Fruit fly (Drosophila melanogaster) whole organism, prepupa: ENCODE measurements around the gene Dip-C.

ENCODE experiments used
- CG11762 ChIP-seq: fragments of 200-800 bp; sonication (Bioruptor generic); optimal IDR thresholded peaks from 3 replicates; lab custom pipeline; 2016; ENCODE audit warnings: missing biosample characterization, missing genetic modification characterization; ENCODE audit not compliant: insufficient read depth
- CG11902 ChIP-seq: fragments of 200-800 bp; sonication (Bioruptor generic); optimal IDR thresholded peaks from 3 replicates; lab custom pipeline; 2016; ENCODE audit warnings: missing biosample characterization, missing genetic modification characterization
- CG6163 ChIP-seq: fragments of 200-800 bp; sonication (Bioruptor generic); IDR thresholded peaks from 3 replicates; pipeline ENCODE4 v1.3.6; 2022; ENCODE audit warnings: missing biosample characterization, missing genetic modification characterization
- CG6808 ChIP-seq: fragments of 200-800 bp; sonication (Bioruptor generic); optimal IDR thresholded peaks from 3 replicates; lab custom pipeline; 2017; ENCODE audit warnings: missing biosample characterization, missing genetic modification characterization, mild to moderate bottlenecking, moderate library complexity, missing genetic modification reagents
- CG8319 ChIP-seq: fragments of 200-800 bp; sonication (Bioruptor generic); optimal IDR thresholded peaks from 3 replicates; lab custom pipeline; 2016; ENCODE audit warnings: missing biosample characterization, missing genetic modification characterization
- Ets96B ChIP-seq: fragments of 200-800 bp; optimal IDR thresholded peaks from 2 replicates; lab custom pipeline; 2019; ENCODE audit warnings: missing biosample characterization, mild to moderate bottlenecking, missing genetic modification characterization, moderate library complexity
- Gug ChIP-seq: fragments of 200-800 bp; sonication (Bioruptor generic); IDR thresholded peaks from 2 replicates; pipeline ENCODE4 v1.3.6; 2022; ENCODE audit warnings: missing biosample characterization, missing genetic modification characterization
- Hr39 ChIP-seq: fragments of 200-800 bp; sonication (Bioruptor generic); optimal IDR thresholded peaks from 2 replicates; lab custom pipeline; 2016; ENCODE audit warnings: missing biosample characterization, missing genetic modification characterization
- Sox102F ChIP-seq: fragments of 200-800 bp; sonication (Bioruptor generic); optimal IDR thresholded peaks from 2 replicates; lab custom pipeline; 2016; ENCODE audit warnings: missing biosample characterization, mild to moderate bottlenecking, missing genetic modification characterization
- fd85E ChIP-seq: fragments of 200-800 bp; sonication (Bioruptor generic); optimal IDR thresholded peaks from 3 replicates; lab custom pipeline; 2016; ENCODE audit warnings: missing biosample characterization, missing genetic modification characterization
- salr ChIP-seq, 2 experiments: fragments of 200-800 bp; sonication (Bioruptor generic); optimal IDR thresholded peaks; 3 replicates each; lab custom pipeline; 2016 to 2018; ENCODE audit warnings: missing biosample characterization in 2 of 2, missing genetic modification characterization in 2 of 2, mild to moderate bottlenecking in 1 of 2
- ss ChIP-seq, 2 experiments: fragments of 200-800 bp; sonication (Bioruptor generic); optimal IDR thresholded peaks; 2 replicates in 1 of 2; 3 replicates in 1 of 2; lab custom pipeline; 2017 to 2018; ENCODE audit warnings: mild to moderate bottlenecking in 2 of 2, missing biosample characterization in 2 of 2, missing genetic modification characterization in 2 of 2, moderate library complexity in 1 of 2

DNA sequence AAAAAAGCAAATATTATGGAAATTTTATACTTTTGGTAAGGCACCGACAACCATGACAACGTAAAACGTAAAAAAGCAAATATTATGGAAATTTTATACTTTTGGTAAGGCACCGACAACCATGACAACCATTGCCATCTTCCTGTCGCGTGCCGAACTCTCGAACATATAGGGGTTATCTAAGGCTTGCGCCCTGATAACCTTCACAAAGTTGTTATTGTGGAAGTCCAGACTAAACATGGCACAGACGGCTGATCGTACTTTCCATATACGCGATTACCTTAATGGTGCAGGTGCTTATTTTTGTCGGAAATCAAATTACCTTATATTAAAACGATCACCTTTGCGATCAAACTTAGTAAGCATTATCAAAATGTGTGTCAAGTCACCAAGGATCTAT lies 31.9 kb upstream of the Dip-C start:
- no peak for TF ChIP-seq CG6163
- TF ChIP-seq fd85E (GFP tag; lab: Kevin White, UChicago) = no peak
- no peak for TF ChIP-seq Ets96B (tag; lab: Kevin White, UChicago)
- TF ChIP-seq CG6808 (GFP tag; lab: Kevin White, UChicago) = no peak
- no peak for TF ChIP-seq Sox102F (GFP tag; lab: Kevin White, UChicago)
- TF ChIP-seq ss (GFP tag; optimal IDR thresholded peaks at IDR 0.05; lab: Kevin White, UChicago) = no peak
- no peak for TF ChIP-seq Hr39
- TF ChIP-seq CG8319 = no peak
- TF ChIP-seq CG11762 (GFP tag; lab: Kevin White, UChicago) = no peak
- TF ChIP-seq Gug (GFP tag; lab: Robert Waterston, UW) = no peak
- TF ChIP-seq salr (GFP tag; optimal IDR thresholded peaks at IDR 0.05; lab: Kevin White, UChicago) = no peak
- no peak for TF ChIP-seq CG11902 (GFP tag; lab: Kevin White, UChicago)
